Fruit fly (Drosophila melanogaster): ENCODE results near the gene CG14712.

Gene CG14712

DNA sequence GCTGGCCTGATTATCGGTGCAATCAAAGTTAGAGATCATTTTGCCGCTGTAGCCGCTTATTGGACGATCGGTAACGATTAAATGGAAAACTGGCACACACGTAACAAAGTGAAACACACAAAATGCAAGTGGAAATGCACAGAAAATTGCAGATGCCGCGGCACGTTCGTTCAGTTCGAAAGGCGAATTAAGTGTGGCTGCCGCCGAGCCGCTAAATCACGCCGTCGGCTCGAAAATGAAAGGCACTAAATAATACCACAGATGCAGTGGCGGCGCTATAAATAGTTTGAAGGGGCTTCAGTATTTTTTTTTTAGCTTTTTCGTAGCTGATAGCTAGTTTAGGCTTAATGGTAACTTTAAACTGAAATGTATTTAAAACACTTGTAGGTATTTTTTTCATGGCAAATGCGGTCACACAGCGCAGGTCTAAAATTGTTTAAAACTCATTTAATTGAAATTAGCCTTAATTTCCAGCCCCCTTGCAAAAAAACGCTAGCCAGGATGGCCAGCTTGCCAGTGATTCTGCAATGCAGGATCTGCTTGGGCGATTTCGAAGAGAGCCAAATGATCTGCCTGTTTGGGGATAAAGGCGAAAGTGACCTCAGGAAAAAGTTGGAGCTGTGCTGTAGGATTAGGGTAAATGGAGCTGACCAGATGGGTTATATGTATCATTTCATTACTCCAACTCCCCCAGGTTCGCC is 8.7 kb upstream of the CG14712 start, which contains the start of the genes Jupiter and CG14710 (continued):
- peak; percentile 72 for TF ChIP-seq CG12769 (tag; optimal IDR thresholded peaks at IDR 0.05)
- 0 out of 3 replicates have a peak, but pooled peaks have one; percentile 42 for TF ChIP-seq croc (GFP tag; conservative IDR thresholded peaks at IDR 0.05)
- peak; percentile 84 for TF ChIP-seq tx (GFP tag; optimal IDR thresholded peaks at IDR 0.05)
- peak; percentile 1 for TF ChIP-seq CG12104 (GFP tag; optimal IDR thresholded peaks at IDR 0.05)
- TF ChIP-seq Sox100B (GFP tag; optimal IDR thresholded peaks at IDR 0.05) = no peak
- TF ChIP-seq CG10267 (tag; optimal IDR thresholded peaks at IDR 0.05) = peak; percentile 80
- TF ChIP-seq CG7839 (tag; optimal IDR thresholded peaks at IDR 0.05) = peak; percentile 55
- peak; percentile 45 for TF ChIP-seq CG2202 (tag; optimal IDR thresholded peaks at IDR 0.05)
- peak; percentile 78 for TF ChIP-seq CG6272 (GFP tag; IDR thresholded peaks at IDR 0.05)
- no peak for TF ChIP-seq CG18476 (GFP tag; optimal IDR thresholded peaks at IDR 0.05)
- peak; percentile 50 for TF ChIP-seq CG17359 (tag; optimal IDR thresholded peaks at IDR 0.05)
- peak; percentile 78 for TF ChIP-seq her (GFP tag; optimal IDR thresholded peaks at IDR 0.05)
- TF ChIP-seq kay (GFP tag; optimal IDR thresholded peaks at IDR 0.05) = peak; percentile 45
- TF ChIP-seq trem (tag; optimal IDR thresholded peaks at IDR 0.05) = peak; percentile 73
- TF ChIP-seq mam (GFP tag; optimal IDR thresholded peaks at IDR 0.05) = peak; percentile 89
- TF ChIP-seq gce (GFP tag; IDR thresholded peaks at IDR 0.05) = 0 out of 3 replicates have a peak, but pooled peaks have one; percentile 41
- TF ChIP-seq TFAM (GFP tag; optimal IDR thresholded peaks at IDR 0.05) = no peak
- TF ChIP-seq Max (GFP tag; optimal IDR thresholded peaks at IDR 0.05) = peak; percentile 67
- peak; percentile 97 for TF ChIP-seq Med (GFP tag)
- TF ChIP-seq Oli (tag; optimal IDR thresholded peaks at IDR 0.05) = peak; percentile 12
- 0 out of 2 replicates have a peak, but pooled peaks have one; percentile 27 for TF ChIP-seq ap (GFP tag; IDR thresholded peaks at IDR 0.05)
- peak; percentile 62 for TF ChIP-seq CG1792 (GFP tag; optimal IDR thresholded peaks at IDR 0.05)
- TF ChIP-seq chn (GFP tag; optimal IDR thresholded peaks at IDR 0.05) = peak; percentile 83
- no peak for TF ChIP-seq ATbp (GFP tag; optimal IDR thresholded peaks at IDR 0.05)
- peak; percentile 83 for TF ChIP-seq CG7786 (GFP tag; optimal IDR thresholded peaks at IDR 0.05)
- peak; percentile 73 for TF ChIP-seq ind (GFP tag; optimal IDR thresholded peaks at IDR 0.05)
- TF ChIP-seq shn (GFP tag; optimal IDR thresholded peaks at IDR 0.05) = peak; percentile 83
- TF ChIP-seq CG8290 (GFP tag; optimal IDR thresholded peaks at IDR 0.05) = peak; percentile 68
- TF ChIP-seq CG8290 (tag; optimal IDR thresholded peaks at IDR 0.05) = peak in 1 of 2 experiments; percentile 70
- peak; percentile 92 for TF ChIP-seq CG12659 (GFP tag; optimal IDR thresholded peaks at IDR 0.05)
- peak; percentile 53 for TF ChIP-seq Side (GFP tag; optimal IDR thresholded peaks at IDR 0.05)
- TF ChIP-seq tio (GFP tag; optimal IDR thresholded peaks at IDR 0.05) = no peak
- no peak for TF ChIP-seq sr (GFP tag; IDR thresholded peaks at IDR 0.05)
- TF ChIP-seq kni (GFP tag; optimal IDR thresholded peaks at IDR 0.05) = peak; percentile 31
- 0 out of 2 replicates have a peak, but pooled peaks have one; percentile 14 for TF ChIP-seq Ada2b (GFP tag; IDR thresholded peaks at IDR 0.05)
- 0 out of 2 replicates have a peak, but pooled peaks have one; percentile 37 for TF ChIP-seq wdn (GFP tag; IDR thresholded peaks at IDR 0.05)
- no peak for TF ChIP-seq fd64A (GFP tag; optimal IDR thresholded peaks at IDR 0.05)
- TF ChIP-seq sob (GFP tag; IDR thresholded peaks at IDR 0.05) = peak; percentile 78
- TF ChIP-seq sqz (GFP tag; optimal IDR thresholded peaks at IDR 0.05) = no peak
- no peak for TF ChIP-seq Kr (GFP tag; optimal IDR thresholded peaks at IDR 0.05)
- TF ChIP-seq CG16779 (GFP tag; IDR thresholded peaks at IDR 0.05) = no peak
- peak; percentile 47; the same call in 1 of the 3 replicates for TF ChIP-seq knrl (GFP tag; IDR thresholded peaks at IDR 0.05; ENCODE audit: partially characterized antibody)
- peak; percentile 85 for TF ChIP-seq jumu (GFP tag; optimal IDR thresholded peaks at IDR 0.05)
- no peak for TF ChIP-seq gcm2 (GFP tag; optimal IDR thresholded peaks at IDR 0.05)
- TF ChIP-seq chif (GFP tag; optimal IDR thresholded peaks at IDR 0.05) = peak; percentile 68 to 77
- TF ChIP-seq Nf-YB (GFP tag; optimal IDR thresholded peaks at IDR 0.05) = peak; percentile 38
- TF ChIP-seq CG8924 (tag; optimal IDR thresholded peaks at IDR 0.05) = peak; percentile 69
- TF ChIP-seq CG3281 (GFP tag; optimal IDR thresholded peaks at IDR 0.05) = no peak
- TF ChIP-seq CG17361 (GFP tag; IDR thresholded peaks at IDR 0.05) = peak; percentile 39; the same call in 1 of the 3 replicates
- TF ChIP-seq luna (GFP tag; optimal IDR thresholded peaks at IDR 0.05) = no peak

Data from whole organism, embryonic.